Worm (Caenorhabditis elegans) whole organism, L4/young adult: ENCODE data around the gene fbxa-116.

ENCODE experiments used
- W03F9.2 ChIP-seq: fragments of 150-350 bp; optimal IDR thresholded peaks from 2 replicates; lab custom pipeline; 2014; ENCODE audit warnings: missing biosample characterization, missing genetic modification characterization
- dao-5 ChIP-seq: sonication (generic microtip); optimal IDR thresholded peaks from 2 replicates; lab custom pipeline; 2016; ENCODE audit warnings: missing genotype, missing genetic modification characterization, moderate library complexity, missing compliant biosample characterization
- him-1 ChIP-seq: sonication (generic microtip); optimal IDR thresholded peaks from 2 replicates; lab custom pipeline; 2016; ENCODE audit warnings: missing genotype, missing genetic modification reagents, missing genetic modification characterization, missing compliant biosample characterization

DNA sequence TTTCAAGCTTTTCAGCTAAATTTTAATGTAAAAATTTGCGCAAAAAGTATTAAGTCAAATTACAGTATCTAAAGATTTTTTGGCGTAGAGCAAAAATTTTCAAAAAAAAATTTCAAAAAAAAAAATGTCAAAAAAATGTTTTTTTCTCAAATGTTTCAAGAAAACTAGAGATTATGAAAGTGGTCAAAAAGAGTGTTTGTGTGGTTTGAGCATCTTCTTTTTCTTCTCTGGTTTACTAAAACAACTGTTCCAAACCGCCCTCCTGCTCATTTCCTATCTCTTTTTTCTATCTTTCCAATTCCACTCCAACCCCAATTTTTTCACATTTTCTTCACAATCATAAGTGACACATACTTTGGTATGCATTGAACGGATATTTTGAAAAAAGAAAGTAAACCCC, 46.4 kb downstream of the fbxa-116 start, which contains the start of gene Y113G7A.12:
- no peak for TF ChIP-seq him-1 (tag; lab: Kevin White, UChicago)
- no peak for TF ChIP-seq dao-5 (tag; lab: Kevin White, UChicago)
- TF ChIP-seq W03F9.2, result no peak
